Worm (Caenorhabditis elegans) whole organism, midembryonic: ENCODE results near the gene vab-1.

Source experiments
- flt-1 ChIP-seq: fragments of 200-800 bp; sonication (Bioruptor generic); IDR thresholded peaks from 2 replicates; pipeline ENCODE4 v1.3.6; 2022; ENCODE audit warnings: missing genetic modification characterization, missing compliant biosample characterization
- med-1 ChIP-seq: sonication (generic microtip); optimal IDR thresholded peaks from 2 replicates; lab custom pipeline; 2017; ENCODE audit warnings: missing genetic modification characterization, mild to moderate bottlenecking, missing compliant biosample characterization, antibody characterized with exemption, missing genetic modification reagents; ENCODE audit not compliant: insufficient read depth
- ref-1 ChIP-seq: fragments of 200-800 bp; sonication (Bioruptor generic); conservative IDR thresholded peaks from 2 replicates; pipeline ENCODE4 v1.3.6; 2022; ENCODE audit warnings: missing genetic modification reagents, missing genetic modification characterization, missing compliant biosample characterization
- ztf-23 ChIP-seq: fragments of 200-800 bp; sonication (Bioruptor generic); IDR thresholded peaks from 2 replicates; pipeline ENCODE4 v1.3.6; 2022; ENCODE audit warnings: missing genetic modification reagents, missing genetic modification characterization, missing compliant biosample characterization

DNA sequence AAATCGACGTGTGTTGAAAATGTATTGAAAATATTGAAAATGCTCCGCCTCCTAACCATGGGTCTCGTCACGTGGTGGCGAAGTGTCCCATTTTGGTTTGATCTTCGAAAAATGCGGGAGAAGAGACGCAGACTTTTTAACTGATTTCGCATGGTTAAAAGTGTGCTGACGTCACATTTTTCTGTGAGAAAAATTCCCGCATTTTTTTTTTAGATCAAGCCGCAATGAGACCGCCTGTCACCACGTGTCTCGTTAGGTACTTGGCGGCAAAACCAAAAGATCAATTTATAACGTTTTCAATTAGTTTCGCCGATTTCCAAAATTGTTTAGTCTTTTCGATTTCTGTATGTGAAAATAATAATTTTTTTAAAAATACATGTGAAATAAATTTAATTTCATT, 46.6 kb upstream of the vab-1 start:
- TF ChIP-seq med-1 (GFP tag; lab: Kevin White, UChicago) (no peak), flt-1 (GFP tag; lab: Robert Waterston, UW) (no peak), ztf-23 (GFP tag; lab: Robert Waterston, UW) (no peak), ref-1 (GFP tag; lab: Robert Waterston, UW) (no peak)
